Fruit fly (Drosophila melanogaster) whole organism, embryonic: Measurements from ENCODE around the gene CG5510.

ENCODE experiments used
- BtbVII ChIP-seq: fragments of 200-800 bp; sonication (Bioruptor generic); optimal IDR thresholded peaks from 3 replicates; lab custom pipeline; 2017; ENCODE audit warnings: missing biosample characterization, mild to moderate bottlenecking, missing genetic modification characterization
- CG10209 ChIP-seq: fragments of 200-800 bp; sonication (Bioruptor generic); optimal IDR thresholded peaks from 3 replicates; lab custom pipeline; 2017; ENCODE audit warnings: missing biosample characterization, mild to moderate bottlenecking, missing genetic modification characterization, missing genetic modification reagents
- CG13775 ChIP-seq: fragments of 200-800 bp; sonication (Bioruptor generic); optimal IDR thresholded peaks from 3 replicates; lab custom pipeline; 2017; ENCODE audit warnings: missing biosample characterization, mild to moderate bottlenecking, missing genetic modification characterization
- CG15073 ChIP-seq: fragments of 200-800 bp; sonication (Bioruptor generic); optimal IDR thresholded peaks from 2 replicates; lab custom pipeline; 2016; ENCODE audit warnings: missing biosample characterization, missing genetic modification characterization
- CG15696 ChIP-seq: fragments of 200-800 bp; sonication (Bioruptor generic); optimal IDR thresholded peaks from 2 replicates; lab custom pipeline; 2019; ENCODE audit warnings: missing biosample characterization, mild to moderate bottlenecking, missing genetic modification characterization, moderate library complexity
- CG17912 ChIP-seq: fragments of 200-800 bp; sonication (Bioruptor generic); optimal IDR thresholded peaks from 2 replicates; lab custom pipeline; 2018; ENCODE audit warnings: missing biosample characterization, mild to moderate bottlenecking, missing genetic modification characterization
- CG2120 ChIP-seq: fragments of 200-800 bp; sonication (Bioruptor generic); optimal IDR thresholded peaks from 3 replicates; lab custom pipeline; 2016; ENCODE audit warnings: missing biosample characterization, missing genetic modification characterization
- CG2712 ChIP-seq: fragments of 200-800 bp; optimal IDR thresholded peaks from 3 replicates; lab custom pipeline; 2019; ENCODE audit warnings: missing biosample characterization, mild to moderate bottlenecking, missing genetic modification characterization, moderate library complexity
- CG30020 ChIP-seq: fragments of 200-800 bp; optimal IDR thresholded peaks from 2 replicates; lab custom pipeline; 2019; ENCODE audit warnings: missing biosample characterization, mild to moderate bottlenecking, missing genetic modification characterization, moderate library complexity
- CG31224 ChIP-seq: fragments of 200-800 bp; sonication (Bioruptor generic); IDR thresholded peaks from 2 replicates; pipeline ENCODE4 v1.3.6; 2022; ENCODE audit warnings: missing biosample characterization, missing genetic modification characterization
- CG31388 ChIP-seq: fragments of 200-800 bp; sonication (Bioruptor generic); optimal IDR thresholded peaks from 2 replicates; lab custom pipeline; 2016; ENCODE audit warnings: missing biosample characterization, missing genetic modification characterization
- CG33213 ChIP-seq: fragments of 200-800 bp; sonication (Bioruptor generic); optimal IDR thresholded peaks from 3 replicates; lab custom pipeline; 2016; ENCODE audit warnings: missing biosample characterization, missing genetic modification characterization
- CG3407 ChIP-seq: fragments of 200-800 bp; sonication (Bioruptor generic); optimal IDR thresholded peaks from 2 replicates; lab custom pipeline; 2018; ENCODE audit warnings: missing biosample characterization, mild to moderate bottlenecking, missing genetic modification characterization
- CG4282 ChIP-seq: fragments of 200-800 bp; sonication (Bioruptor generic); optimal IDR thresholded peaks from 2 replicates; lab custom pipeline; 2016; ENCODE audit warnings: missing biosample characterization, missing genetic modification characterization
- CG5245 ChIP-seq: fragments of 200-800 bp; sonication (Bioruptor generic); optimal IDR thresholded peaks from 3 replicates; lab custom pipeline; 2016; ENCODE audit warnings: missing biosample characterization, missing genetic modification characterization
- CG7839 ChIP-seq: fragments of 200-800 bp; sonication (Bioruptor generic); optimal IDR thresholded peaks from 3 replicates; lab custom pipeline; 2018; ENCODE audit warnings: missing biosample characterization, mild to moderate bottlenecking, missing genetic modification characterization, moderate library complexity
- CG8924 ChIP-seq: fragments of 200-800 bp; optimal IDR thresholded peaks from 3 replicates; lab custom pipeline; 2019; ENCODE audit warnings: missing biosample characterization, mild to moderate bottlenecking, missing genetic modification characterization, moderate library complexity
- Dll ChIP-seq: fragments of 200-800 bp; sonication (Bioruptor generic); IDR thresholded peaks from 4 replicates; pipeline ENCODE4 v1.3.6; 2022; ENCODE audit warnings: missing biosample characterization, missing genetic modification characterization; ENCODE audit not compliant: partially characterized antibody
- Drgx ChIP-seq: fragments of 200-800 bp; sonication (Bioruptor generic); IDR thresholded peaks from 2 replicates; pipeline ENCODE4 v1.3.6; 2022; ENCODE audit warnings: missing biosample characterization, missing genetic modification characterization
- Fer1 ChIP-seq: fragments of 200-800 bp; sonication (Bioruptor generic); optimal IDR thresholded peaks from 2 replicates; lab custom pipeline; 2017; ENCODE audit warnings: missing biosample characterization, mild to moderate bottlenecking, missing genetic modification characterization
- Hr3 ChIP-seq: fragments of 200-800 bp; sonication (Bioruptor generic); optimal IDR thresholded peaks from 3 replicates; lab custom pipeline; 2016; ENCODE audit warnings: missing biosample characterization, missing genetic modification characterization
- Hr39 ChIP-seq: fragments of >200 bp; optimal IDR thresholded peaks from 2 replicates; lab custom pipeline; 2017
- Jarid2 ChIP-seq: fragments of 200-800 bp; sonication (Bioruptor generic); optimal IDR thresholded peaks from 3 replicates; lab custom pipeline; 2017; ENCODE audit warnings: mild to moderate bottlenecking, missing biosample characterization, missing genetic modification reagents, missing genetic modification characterization
- Mrtf ChIP-seq: fragments of 200-800 bp; sonication (Bioruptor generic); IDR thresholded peaks from 3 replicates; pipeline ENCODE4 v1.3.6; 2022; ENCODE audit warnings: missing biosample characterization, missing genetic modification characterization
- Myb ChIP-seq: fragments of 200-800 bp; sonication (Bioruptor generic); optimal IDR thresholded peaks from 2 replicates; lab custom pipeline; 2016; ENCODE audit warnings: missing biosample characterization, missing genetic modification characterization
- Optix ChIP-seq: fragments of 200-800 bp; sonication (Bioruptor generic); IDR thresholded peaks from 3 replicates; pipeline ENCODE4 v1.3.6; 2022; ENCODE audit warnings: missing biosample characterization, missing genetic modification characterization
- Pdp1 ChIP-seq, 2 experiments: fragments of 200-800 bp; sonication (Bioruptor generic); optimal IDR thresholded peaks; 3 replicates each; lab custom pipeline; 2016; ENCODE audit warnings: missing biosample characterization in 2 of 2, missing genetic modification characterization in 2 of 2, mild to moderate bottlenecking in 1 of 2, moderate library complexity in 1 of 2
- Sin3A ChIP-seq: fragments of >200 bp; optimal IDR thresholded peaks from 2 replicates; lab custom pipeline; 2018
- Trl ChIP-seq, 3 experiments: fragments of >200 bp in 2 of 3; fragments of 200-800 bp in 1 of 3; sonication (Bioruptor generic) in 1 of 3; optimal IDR thresholded peaks; 2 replicates in 1 of 3; 3 replicates in 2 of 3; lab custom pipeline; 2016 to 2017; ENCODE audit warnings: missing biosample characterization in 1 of 3, missing genetic modification characterization in 1 of 3
- Vsx1 ChIP-seq: fragments of 200-800 bp; sonication (Bioruptor generic); optimal IDR thresholded peaks from 2 replicates; lab custom pipeline; 2017; ENCODE audit warnings: missing biosample characterization, mild to moderate bottlenecking, missing genetic modification characterization, missing genetic modification reagents
- al ChIP-seq: fragments of 200-800 bp; sonication (Bioruptor generic); IDR thresholded peaks from 2 replicates; pipeline ENCODE4 v1.3.6; 2022; ENCODE audit warnings: missing biosample characterization, missing genetic modification characterization
- bab2 ChIP-seq: fragments of 200-800 bp; sonication (Bioruptor generic); optimal IDR thresholded peaks from 2 replicates; lab custom pipeline; 2016; ENCODE audit warnings: missing biosample characterization, missing genetic modification characterization
- bbx ChIP-seq: fragments of 200-800 bp; sonication (Bioruptor generic); IDR thresholded peaks from 2 replicates; pipeline ENCODE4 v1.3.6; 2022; ENCODE audit warnings: missing biosample characterization, missing genetic modification characterization; ENCODE audit not compliant: partially characterized antibody
- bcd ChIP-seq: fragments of 200-800 bp; sonication (Bioruptor generic); optimal IDR thresholded peaks from 2 replicates; lab custom pipeline; 2017; ENCODE audit warnings: missing biosample characterization, mild to moderate bottlenecking, missing genetic modification characterization
- bowl ChIP-seq: fragments of 200-800 bp; sonication (Bioruptor generic); IDR thresholded peaks from 2 replicates; pipeline ENCODE4 v1.3.6; 2022; ENCODE audit warnings: missing biosample characterization, missing genetic modification characterization
- bsh ChIP-seq, 2 experiments: fragments of 200-800 bp; sonication (Bioruptor generic); optimal IDR thresholded peaks; 2 replicates each; lab custom pipeline; 2017 to 2018; ENCODE audit warnings: mild to moderate bottlenecking in 2 of 2, missing biosample characterization in 2 of 2, missing genetic modification characterization in 2 of 2, moderate library complexity in 1 of 2
- esg ChIP-seq: fragments of 200-800 bp; sonication (Bioruptor generic); conservative IDR thresholded peaks from 2 replicates; pipeline ENCODE4 v1.3.6; 2022; ENCODE audit warnings: missing biosample characterization, missing genetic modification characterization
- exex ChIP-seq: fragments of 200-800 bp; sonication (Bioruptor generic); optimal IDR thresholded peaks from 4 replicates; lab custom pipeline; 2018; ENCODE audit warnings: missing biosample characterization, mild to moderate bottlenecking, missing genetic modification characterization, moderate library complexity
- grau ChIP-seq: fragments of 200-800 bp; optimal IDR thresholded peaks from 3 replicates; lab custom pipeline; 2019; ENCODE audit warnings: missing biosample characterization, mild to moderate bottlenecking, missing genetic modification characterization, moderate library complexity
- grn ChIP-seq: fragments of 200-800 bp; sonication (Bioruptor generic); optimal IDR thresholded peaks from 3 replicates; lab custom pipeline; 2017; ENCODE audit warnings: missing biosample characterization, missing genetic modification characterization
- gt ChIP-seq: fragments of 200-800 bp; sonication (Bioruptor generic); IDR thresholded peaks from 2 replicates; pipeline ENCODE4 v1.3.6; 2022; ENCODE audit warnings: missing biosample characterization, missing genetic modification characterization
- pzg ChIP-seq: fragments of 200-800 bp; sonication (Bioruptor generic); optimal IDR thresholded peaks from 3 replicates; lab custom pipeline; 2018; ENCODE audit warnings: missing biosample characterization, mild to moderate bottlenecking, missing genetic modification characterization, moderate library complexity
- sima ChIP-seq: fragments of 200-800 bp; sonication (Bioruptor generic); optimal IDR thresholded peaks from 2 replicates; lab custom pipeline; 2016; ENCODE audit warnings: missing biosample characterization, missing genetic modification characterization
- slou ChIP-seq: fragments of 200-800 bp; sonication (Bioruptor generic); optimal IDR thresholded peaks from 3 replicates; lab custom pipeline; 2016; ENCODE audit warnings: missing biosample characterization, missing genetic modification characterization
- sqz ChIP-seq: fragments of 200-800 bp; sonication (Bioruptor generic); optimal IDR thresholded peaks from 3 replicates; lab custom pipeline; 2018; ENCODE audit warnings: missing biosample characterization, mild to moderate bottlenecking, missing genetic modification characterization
- tgo ChIP-seq: fragments of 200-800 bp; sonication (Bioruptor generic); IDR thresholded peaks from 3 replicates; pipeline ENCODE4 v1.3.6; 2022; ENCODE audit warnings: missing biosample characterization, missing genetic modification characterization
- ttk ChIP-seq: fragments of 200-800 bp; sonication (Bioruptor generic); IDR thresholded peaks from 2 replicates; pipeline ENCODE4 v2.1.2; 2022; ENCODE audit warnings: missing biosample characterization, missing genetic modification characterization
- usp ChIP-seq: fragments of >200 bp; optimal IDR thresholded peaks from 2 replicates; lab custom pipeline; 2017; ENCODE audit warnings: missing biosample characterization, missing genetic modification characterization
- wdn ChIP-seq: fragments of 200-800 bp; sonication (Bioruptor generic); IDR thresholded peaks from 2 replicates; pipeline ENCODE4 v1.3.6; 2022; ENCODE audit warnings: missing biosample characterization, missing genetic modification characterization

Gene CG5510

dm6 chr3R:24151924-24152809 is 17.2 kb downstream of the CG5510 start, which contains the start of the genes p38a and CG6178 (continued):
- TF ChIP-seq CG10209 (peak; percentile 98), Sin3A (lab: Kevin White, UChicago) (peak; percentile 5), CG15073 (GFP tag; lab: Kevin White, UChicago) (peak; percentile 61), CG4282 (no peak), CG31388 (GFP tag; lab: Kevin White, UChicago) (peak; percentile 63), tgo (GFP tag; lab: Robert Waterston, UW) (peak; percentile 98), Fer1 (GFP tag; lab: Kevin White, UChicago) (peak; percentile 97), CG8924 (peak; percentile 99), CG15696 (peak; percentile 92), CG33213 (GFP tag; lab: Kevin White, UChicago) (peak; percentile 14), BtbVII (GFP tag; lab: Kevin White, UChicago) (peak; percentile 96), Jarid2 (GFP tag; lab: Kevin White, UChicago) (peak; percentile 86), esg (GFP tag; lab: Robert Waterston, UW) (peak; percentile 97), Mrtf (GFP tag; lab: Robert Waterston, UW) (peak; percentile 95), CG5245 (GFP tag; lab: Kevin White, UChicago) (peak; percentile 82), bab2 (GFP tag; lab: Kevin White, UChicago) (peak; percentile 69), bowl (peak; percentile 90), bcd (GFP tag; lab: Kevin White, UChicago) (peak; percentile 98), Dll (no peak), CG13775 (GFP tag; lab: Kevin White, UChicago) (peak; percentile 98), Trl (optimal IDR thresholded peaks at IDR 0.05; lab: Kevin White, UChicago) (no peak), Trl (GFP tag; optimal IDR thresholded peaks at IDR 0.05; lab: Kevin White, UChicago) (peak; percentile 15), CG30020 (tag; lab: Kevin White, UChicago) (peak; percentile 88), Optix (peak; percentile 90), grn (GFP tag; lab: Kevin White, UChicago) (peak; percentile 84), CG17912 (GFP tag; lab: Kevin White, UChicago) (peak; percentile 91), Myb (GFP tag; lab: Kevin White, UChicago) (peak; percentile 33), ttk (GFP tag; lab: Robert Waterston, UW) (peak; percentile 95), al (GFP tag; lab: Robert Waterston, UW) (peak; percentile 97), CG7839 (tag; lab: Kevin White, UChicago) (peak; percentile 99), wdn (GFP tag; lab: Robert Waterston, UW) (peak; percentile 95), gt (peak; percentile 86), CG2120 (peak; percentile 90), Drgx (peak; percentile 98), pzg (GFP tag; lab: Kevin White, UChicago) (peak; percentile 52), slou (GFP tag; lab: Kevin White, UChicago) (peak; percentile 82), bsh (GFP tag; optimal IDR thresholded peaks at IDR 0.05; lab: Kevin White, UChicago) (peak; percentile 94 to 97), Hr3 (GFP tag; lab: Kevin White, UChicago) (peak; percentile 99), bbx (GFP tag; lab: Robert Waterston, UW) (no peak; the same call in 1 of the 2 replicates), Hr39 (no peak), sima (no peak), grau (tag; lab: Kevin White, UChicago) (peak; percentile 98), usp (no peak), Pdp1 (GFP tag; optimal IDR thresholded peaks at IDR 0.05; lab: Kevin White, UChicago) (peak; percentile 43 to 53), CG2712 (tag; lab: Kevin White, UChicago) (peak; percentile 99), Vsx1 (GFP tag; lab: Kevin White, UChicago) (peak; percentile 89), exex (peak; percentile 89), CG31224 (GFP tag; lab: Robert Waterston, UW) (peak; percentile 93), sqz (GFP tag; lab: Kevin White, UChicago) (peak; percentile 91), CG3407 (GFP tag; lab: Kevin White, UChicago) (peak; percentile 90)
